Worm (Caenorhabditis elegans): ENCODE results near the gene ard-1.
A peak's percentile ranks its signal among the peaks of the same experiment; 100 is the strongest.

ard-1 gene

ce11 chrIV:11125200-11125599 lies 5.9 kb upstream of the ard-1 start:
- peak; percentile 27 for TF ChIP-seq lsy-12 (tag; optimal IDR thresholded peaks at IDR 0.05)
- TF ChIP-seq hmg-11 (tag; optimal IDR thresholded peaks at IDR 0.05), result peak; percentile 64
- peak; percentile 100 for TF ChIP-seq nfya-1 (tag; optimal IDR thresholded peaks at IDR 0.05; ENCODE audit: insufficient read depth)
- TF ChIP-seq nhr-25 (tag; optimal IDR thresholded peaks at IDR 0.05), result peak; percentile 42
- TF ChIP-seq nhr-23 (tag; optimal IDR thresholded peaks at IDR 0.05), result peak; percentile 55
- TF ChIP-seq egl-27 (tag; optimal IDR thresholded peaks at IDR 0.05), result no peak
- TF ChIP-seq elt-2 (tag; optimal IDR thresholded peaks at IDR 0.05), result peak; percentile 18
- peak; percentile 67 for TF ChIP-seq lin-15B (tag; optimal IDR thresholded peaks at IDR 0.05)
- TF ChIP-seq lin-39 (tag; optimal IDR thresholded peaks at IDR 0.05), result peak; percentile 50
- no peak for TF ChIP-seq nhr-77 (tag; optimal IDR thresholded peaks at IDR 0.05)
- peak; percentile 38 for TF ChIP-seq pha-4 (tag; optimal IDR thresholded peaks at IDR 0.05)
- TF ChIP-seq ceh-82 (tag; optimal IDR thresholded peaks at IDR 0.05), result no peak
- TF ChIP-seq unc-39 (tag; optimal IDR thresholded peaks at IDR 0.05), result no peak

- TF ChIP-seq ztf-4 (tag; optimal IDR thresholded peaks at IDR 0.05) (no peak), ceh-28 (tag; optimal IDR thresholded peaks at IDR 0.05) (no peak), unc-62 (GFP tag; optimal IDR thresholded peaks at IDR 0.05) (no peak), jun-1 (tag; optimal IDR thresholded peaks at IDR 0.05) (no peak), nfya-1 (tag; optimal IDR thresholded peaks at IDR 0.05; ENCODE audit: insufficient read depth) (no peak), nhr-76 (tag; optimal IDR thresholded peaks at IDR 0.05) (no peak), nhr-237 (tag; optimal IDR thresholded peaks at IDR 0.05) (no peak), nhr-12 (tag; optimal IDR thresholded peaks at IDR 0.05) (no peak), nhr-28 (tag; optimal IDR thresholded peaks at IDR 0.05) (no peak), unc-39 (tag; optimal IDR thresholded peaks at IDR 0.05) (no peak), ztf-11 (tag; optimal IDR thresholded peaks at IDR 0.05) (no peak), lin-15B (tag; optimal IDR thresholded peaks at IDR 0.05) (no peak), pqm-1 (tag; optimal IDR thresholded peaks at IDR 0.05) (no peak), elt-1 (tag; optimal IDR thresholded peaks at IDR 0.05) (no peak), mml-1 (tag; optimal IDR thresholded peaks at IDR 0.05) (no peak), skn-1 (tag; optimal IDR thresholded peaks at IDR 0.05) (no peak)
Measured at ce11 chrIV:11125604-11126003, 5.5 kb upstream of the ard-1 start.

- TF ChIP-seq tbx-2 (tag; optimal IDR thresholded peaks at IDR 0.05) (no peak), ztf-4 (tag; optimal IDR thresholded peaks at IDR 0.05) (no peak), nhr-12 (tag; optimal IDR thresholded peaks at IDR 0.05) (no peak), mdl-1 (tag; optimal IDR thresholded peaks at IDR 0.05) (no peak), nhr-76 (tag; optimal IDR thresholded peaks at IDR 0.05) (no peak), lsy-12 (tag; optimal IDR thresholded peaks at IDR 0.05) (no peak), snpc-4 (tag; optimal IDR thresholded peaks at IDR 0.05) (no peak), nhr-25 (tag; optimal IDR thresholded peaks at IDR 0.05) (no peak), mml-1 (tag; optimal IDR thresholded peaks at IDR 0.05) (no peak)
Measured at ce11 chrIV:11126004-11126027, 5.3 kb upstream of the ard-1 start, which contains the start of gene swsn-4. swsn-4 (plus strand) TSS chrIV:11126024.

ce11 chrIV:11126028-11126427 lies 5.1 kb upstream of the ard-1 start:
- TF ChIP-seq lin-15B (tag; optimal IDR thresholded peaks at IDR 0.05) (no peak), fos-1 (tag; optimal IDR thresholded peaks at IDR 0.05) (no peak), nhr-23 (tag; optimal IDR thresholded peaks at IDR 0.05) (no peak), ceh-82 (tag; optimal IDR thresholded peaks at IDR 0.05) (no peak), nhr-67 (tag; optimal IDR thresholded peaks at IDR 0.05) (no peak), elt-2 (tag; optimal IDR thresholded peaks at IDR 0.05) (no peak), pqm-1 (tag; optimal IDR thresholded peaks at IDR 0.05) (no peak), nhr-11 (tag; optimal IDR thresholded peaks at IDR 0.05) (no peak), nhr-28 (tag; optimal IDR thresholded peaks at IDR 0.05) (no peak), R02D3.7 (tag; optimal IDR thresholded peaks at IDR 0.05) (no peak), egl-5 (tag; optimal IDR thresholded peaks at IDR 0.05) (no peak), ceh-9 (tag; optimal IDR thresholded peaks at IDR 0.05) (no peak), skn-1 (tag; optimal IDR thresholded peaks at IDR 0.05) (no peak), fkh-2 (tag; optimal IDR thresholded peaks at IDR 0.05) (no peak), snpc-4 (tag; optimal IDR thresholded peaks at IDR 0.05) (no peak), tbx-2 (tag; optimal IDR thresholded peaks at IDR 0.05) (no peak), nhr-237 (tag; optimal IDR thresholded peaks at IDR 0.05) (no peak), ceh-16 (tag; optimal IDR thresholded peaks at IDR 0.05) (no peak), nhr-25 (tag; optimal IDR thresholded peaks at IDR 0.05) (no peak), aly-2 (tag; optimal IDR thresholded peaks at IDR 0.05) (no peak)

ce11 chrIV:11130774-11131173 lies 305 bp upstream of the ard-1 start:
- TF ChIP-seq nfya-1 (tag; optimal IDR thresholded peaks at IDR 0.05; ENCODE audit: insufficient read depth), result peak; percentile 44
- no peak for TF ChIP-seq aly-2 (tag; optimal IDR thresholded peaks at IDR 0.05)
- no peak for TF ChIP-seq ceh-28 (tag; optimal IDR thresholded peaks at IDR 0.05)
- TF ChIP-seq elt-2 (tag; optimal IDR thresholded peaks at IDR 0.05), result peak; percentile 58
- TF ChIP-seq hmg-11 (tag; optimal IDR thresholded peaks at IDR 0.05), result no peak
- peak; percentile 29 for TF ChIP-seq pha-4 (tag; optimal IDR thresholded peaks at IDR 0.05)
- TF ChIP-seq pqm-1 (tag; optimal IDR thresholded peaks at IDR 0.05), result peak; percentile 11
- TF ChIP-seq R02D3.7 (tag; optimal IDR thresholded peaks at IDR 0.05), result no peak

Data from whole organism, L3 larva.